Worm (Caenorhabditis elegans) whole organism, L4/young adult: ENCODE results near the gene idpp-4.

Experiments used
- W03F9.2 ChIP-seq: fragments of 150-350 bp; optimal IDR thresholded peaks from 2 replicates; lab custom pipeline; 2014; ENCODE audit warnings: missing biosample characterization, missing genetic modification characterization
- dao-5 ChIP-seq: sonication (generic microtip); optimal IDR thresholded peaks from 2 replicates; lab custom pipeline; 2016; ENCODE audit warnings: missing genotype, missing genetic modification characterization, moderate library complexity, missing compliant biosample characterization
- him-1 ChIP-seq: sonication (generic microtip); optimal IDR thresholded peaks from 2 replicates; lab custom pipeline; 2016; ENCODE audit warnings: missing genotype, missing genetic modification reagents, missing genetic modification characterization, missing compliant biosample characterization

- no peak for TF ChIP-seq W03F9.2 (tag; lab: Kevin White, UChicago)
- TF ChIP-seq him-1 (tag; lab: Kevin White, UChicago): no peak
- TF ChIP-seq dao-5 (tag; lab: Kevin White, UChicago): no peak
Observed at ce11 chrII:10370826-10371225, 49.6 kb downstream of the idpp-4 start.
